Comparison of ENCODE assay signal across 4 worm cellular contexts in genomic region chrIV:1419795-1420509, ce11.
A peak's percentile ranks its signal among the peaks of the same experiment; 100 is the strongest.
TF ChIP-seq lines count a peak whose summit lies in the region.

TSS of gene Y77E11A.7 (minus strand) at chrIV:1419849.

TF ChIP-seq in whole organism, L2 larva, 48 proteins besides CTCF, POLR2A, EP300 and RAD21 (continued from another document):
- peak; percentile 74 for TF ChIP-seq R02D3.7 (tag; optimal IDR thresholded peaks at IDR 0.05; lab: Kevin White, UChicago)
- peak; percentile 43 for TF ChIP-seq nhr-21 (tag; optimal IDR thresholded peaks at IDR 0.05; lab: Kevin White, UChicago)
- TF ChIP-seq ceh-82 (tag; optimal IDR thresholded peaks at IDR 0.05; lab: Kevin White, UChicago), result peak; percentile 56
- no peak for TF ChIP-seq sma-9 (GFP tag; optimal IDR thresholded peaks at IDR 0.05; lab: Kevin White, UChicago)
- TF ChIP-seq sma-9 (tag; optimal IDR thresholded peaks at IDR 0.05; lab: Kevin White, UChicago), result no peak
- peak; percentile 84 for TF ChIP-seq fos-1 (tag; optimal IDR thresholded peaks at IDR 0.05; lab: Kevin White, UChicago)
- TF ChIP-seq nhr-12 (tag; optimal IDR thresholded peaks at IDR 0.05; lab: Kevin White, UChicago), result no peak
- TF ChIP-seq ztf-4 (tag; optimal IDR thresholded peaks at IDR 0.05; lab: Kevin White, UChicago), result no peak
- peak; percentile 31 for TF ChIP-seq skn-1 (tag; optimal IDR thresholded peaks at IDR 0.05; lab: Kevin White, UChicago)
- TF ChIP-seq unc-39 (tag; optimal IDR thresholded peaks at IDR 0.05; lab: Kevin White, UChicago), result no peak
- TF ChIP-seq nhr-237 (tag; optimal IDR thresholded peaks at IDR 0.05; lab: Kevin White, UChicago), result no peak
- peak; percentile 80 for TF ChIP-seq gmeb-1 (tag; optimal IDR thresholded peaks at IDR 0.05; lab: Kevin White, UChicago)
- no peak for TF ChIP-seq ztf-1 (GFP tag; conservative IDR thresholded peaks at IDR 0.05; lab: Robert Waterston, UW)
- TF ChIP-seq nhr-25 (tag; optimal IDR thresholded peaks at IDR 0.05; lab: Kevin White, UChicago), result peak; percentile 81
- TF ChIP-seq lin-13 (GFP tag; optimal IDR thresholded peaks at IDR 0.05; lab: Kevin White, UChicago), result peak; percentile 97
- peak; percentile 40 for TF ChIP-seq ZK546.5 (tag; optimal IDR thresholded peaks at IDR 0.05; lab: Kevin White, UChicago)
- no peak for TF ChIP-seq nhr-77 (tag; optimal IDR thresholded peaks at IDR 0.05; lab: Kevin White, UChicago)
- TF ChIP-seq elt-3 (tag; optimal IDR thresholded peaks at IDR 0.05; lab: Kevin White, UChicago), result no peak
- TF ChIP-seq nhr-129 (tag; optimal IDR thresholded peaks at IDR 0.05; lab: Kevin White, UChicago), result peak; percentile 94
- peak; percentile 92 for TF ChIP-seq C34F6.9 (tag; optimal IDR thresholded peaks at IDR 0.05; lab: Kevin White, UChicago)
- TF ChIP-seq crh-2 (tag; optimal IDR thresholded peaks at IDR 0.05; lab: Kevin White, UChicago), result peak; percentile 95
- no peak for TF ChIP-seq mbf-1 (tag; optimal IDR thresholded peaks at IDR 0.05; lab: Kevin White, UChicago)
- peak; percentile 83 for TF ChIP-seq F13H6.1 (tag; optimal IDR thresholded peaks at IDR 0.05; lab: Kevin White, UChicago)
- peak; percentile 59 to 93 for TF ChIP-seq lsy-2 (tag; optimal IDR thresholded peaks at IDR 0.05; lab: Kevin White, UChicago)
- peak; percentile 62 for TF ChIP-seq mab-5 (tag; optimal IDR thresholded peaks at IDR 0.05; lab: Kevin White, UChicago)
- TF ChIP-seq ama-1 (optimal IDR thresholded peaks at IDR 0.05; lab: Kevin White, UChicago), result peak; percentile 32

TF ChIP-seq in whole organism, L4 larva, 104 proteins besides CTCF, POLR2A, EP300 and RAD21 (continued from another document and continues in another):
- TF ChIP-seq hlh-30 (tag; optimal IDR thresholded peaks at IDR 0.05; lab: Kevin White, UChicago; ENCODE audit: insufficient read depth) (peak; percentile 99), nhr-111 (GFP tag; optimal IDR thresholded peaks at IDR 0.05; lab: Kevin White, UChicago) (no peak), F44E2.7 (GFP tag; IDR thresholded peaks at IDR 0.05; lab: Robert Waterston, UW) (no peak), hlh-11 (tag; optimal IDR thresholded peaks at IDR 0.05; lab: Kevin White, UChicago) (peak; percentile 94), T20F7.1 (GFP tag; optimal IDR thresholded peaks at IDR 0.05; lab: Kevin White, UChicago) (no peak), pha-4 (GFP tag; IDR thresholded peaks at IDR 0.05; lab: Robert Waterston, UW) (no peak; the same call in 1 of the 2 replicates), pha-4 (tag; optimal IDR thresholded peaks at IDR 0.05; lab: Kevin White, UChicago) (no peak), ctbp-1 (GFP tag; IDR thresholded peaks at IDR 0.05; lab: Robert Waterston, UW) (no peak), nhr-25 (tag; optimal IDR thresholded peaks at IDR 0.05; lab: Kevin White, UChicago; ENCODE audit: borderline replicate concordance, insufficient read depth) (peak; percentile 58), nhr-10 (tag; optimal IDR thresholded peaks at IDR 0.05; lab: Kevin White, UChicago) (no peak), nhr-76 (tag; optimal IDR thresholded peaks at IDR 0.05; lab: Kevin White, UChicago) (no peak), daf-19 (GFP tag; conservative IDR thresholded peaks at IDR 0.05; lab: Robert Waterston, UW) (no peak), fos-1 (tag; optimal IDR thresholded peaks at IDR 0.05; lab: Kevin White, UChicago) (no peak), mdl-1 (tag; optimal IDR thresholded peaks at IDR 0.05; lab: Kevin White, UChicago) (peak; percentile 72 to 88), jun-1 (tag; optimal IDR thresholded peaks at IDR 0.05; lab: Kevin White, UChicago) (peak; percentile 59), ceh-20 (GFP tag; IDR thresholded peaks at IDR 0.05; lab: Robert Waterston, UW) (peak; percentile 61; the same call in 1 of the 2 replicates), Y5F2A.4 (GFP tag; optimal IDR thresholded peaks at IDR 0.05; lab: Kevin White, UChicago) (no peak), tra-1 (GFP tag; IDR thresholded peaks at IDR 0.05; lab: Robert Waterston, UW) (no peak), ces-1 (GFP tag; optimal IDR thresholded peaks at IDR 0.05; lab: Kevin White, UChicago) (no peak), spr-3 (GFP tag; optimal IDR thresholded peaks at IDR 0.05; lab: Kevin White, UChicago) (no peak), vab-7 (GFP tag; IDR thresholded peaks at IDR 0.05; lab: Robert Waterston, UW) (0 out of 2 replicates have a peak, but pooled peaks have one; percentile 55), ceh-28 (tag; optimal IDR thresholded peaks at IDR 0.05; lab: Kevin White, UChicago) (peak; percentile 39), madf-5 (GFP tag; IDR thresholded peaks at IDR 0.05; lab: Robert Waterston, UW) (0 out of 4 replicates have a peak, but pooled peaks of 1 of the 2 experiments have one; percentile 37), snpc-4 (tag; optimal IDR thresholded peaks at IDR 0.05; lab: Kevin White, UChicago) (no peak), skn-1 (tag; optimal IDR thresholded peaks at IDR 0.05; lab: Kevin White, UChicago) (no peak), gei-8 (GFP tag; optimal IDR thresholded peaks at IDR 0.05; lab: Kevin White, UChicago) (no peak), nhr-6 (tag; optimal IDR thresholded peaks at IDR 0.05; lab: Kevin White, UChicago) (peak; percentile 70), daf-16 (GFP tag; optimal IDR thresholded peaks at IDR 0.05; lab: Kevin White, UChicago) (no peak), daf-16 (tag; optimal IDR thresholded peaks at IDR 0.05; lab: Kevin White, UChicago) (peak; percentile 62), mxl-3 (GFP tag; optimal IDR thresholded peaks at IDR 0.05; lab: Kevin White, UChicago) (peak; percentile 88), mdt-29 (GFP tag; IDR thresholded peaks at IDR 0.05; lab: Robert Waterston, UW) (no peak), duxl-1 (tag; optimal IDR thresholded peaks at IDR 0.05; lab: Kevin White, UChicago; ENCODE audit: poor library complexity) (no peak), zip-2 (tag; optimal IDR thresholded peaks at IDR 0.05; lab: Kevin White, UChicago) (no peak), hmg-1.1 (GFP tag; IDR thresholded peaks at IDR 0.05; lab: Robert Waterston, UW) (peak; percentile 91), nhr-48 (tag; optimal IDR thresholded peaks at IDR 0.05; lab: Kevin White, UChicago) (peak; percentile 26), ceh-32 (tag; optimal IDR thresholded peaks at IDR 0.05; lab: Kevin White, UChicago; ENCODE audit: poor library complexity) (no peak)

TF ChIP-seq in whole organism, late embryonic, 69 proteins besides CTCF, POLR2A, EP300 and RAD21 (continued from another document):
- TF ChIP-seq pros-1 (tag; optimal IDR thresholded peaks at IDR 0.05; lab: Kevin White, UChicago), result peak; percentile 94
- peak; percentile 38 for TF ChIP-seq eyg-1 (tag; optimal IDR thresholded peaks at IDR 0.05; lab: Kevin White, UChicago)
- peak; percentile 81 for TF ChIP-seq ceh-34 (tag; optimal IDR thresholded peaks at IDR 0.05; lab: Kevin White, UChicago)
- peak; percentile 55 for TF ChIP-seq sdc-2 (tag; optimal IDR thresholded peaks at IDR 0.05; lab: Kevin White, UChicago)
- TF ChIP-seq ceh-45 (GFP tag; IDR thresholded peaks at IDR 0.05; lab: Robert Waterston, UW), result peak; percentile 46; the same call in 1 of the 2 replicates
- peak; percentile 58 for TF ChIP-seq ceh-2 (tag; optimal IDR thresholded peaks at IDR 0.05; lab: Kevin White, UChicago)
- TF ChIP-seq tbx-2 (tag; optimal IDR thresholded peaks at IDR 0.05; lab: Kevin White, UChicago), result peak; percentile 93
- peak; percentile 56 for TF ChIP-seq ceh-30 (tag; optimal IDR thresholded peaks at IDR 0.05; lab: Kevin White, UChicago)
- TF ChIP-seq unc-42 (tag; optimal IDR thresholded peaks at IDR 0.05; lab: Kevin White, UChicago), result peak; percentile 94
- TF ChIP-seq sox-2 (GFP tag; IDR thresholded peaks at IDR 0.05; lab: Robert Waterston, UW), result no peak; the same call in 1 of the 2 replicates
- TF ChIP-seq dmd-4 (tag; optimal IDR thresholded peaks at IDR 0.05; lab: Kevin White, UChicago; ENCODE audit: borderline replicate concordance), result no peak
- TF ChIP-seq lim-6 (tag; optimal IDR thresholded peaks at IDR 0.05; lab: Kevin White, UChicago), result peak; percentile 42
- TF ChIP-seq pax-1 (tag; optimal IDR thresholded peaks at IDR 0.05; lab: Kevin White, UChicago), result peak; percentile 66
- TF ChIP-seq mec-3 (tag; optimal IDR thresholded peaks at IDR 0.05; lab: Kevin White, UChicago; ENCODE audit: borderline replicate concordance), result peak; percentile 54
- TF ChIP-seq C38D4.7 (GFP tag; optimal IDR thresholded peaks at IDR 0.05; lab: Kevin White, UChicago), result no peak
- peak; percentile 10 for TF ChIP-seq pqm-1 (tag; optimal IDR thresholded peaks at IDR 0.05; lab: Kevin White, UChicago)
- no peak for TF ChIP-seq Y22D7AL.16 (tag; optimal IDR thresholded peaks at IDR 0.05; lab: Kevin White, UChicago)
- no peak for TF ChIP-seq nhr-11 (tag; optimal IDR thresholded peaks at IDR 0.05; lab: Kevin White, UChicago)
- no peak for TF ChIP-seq ahr-1 (tag; optimal IDR thresholded peaks at IDR 0.05; lab: Kevin White, UChicago)
- no peak for TF ChIP-seq tbx-7 (tag; optimal IDR thresholded peaks at IDR 0.05; lab: Kevin White, UChicago)
- peak; percentile 56 for TF ChIP-seq F13H6.1 (tag; optimal IDR thresholded peaks at IDR 0.05; lab: Kevin White, UChicago)
- TF ChIP-seq dve-1 (tag; optimal IDR thresholded peaks at IDR 0.05; lab: Kevin White, UChicago), result peak; percentile 67
- peak; percentile 18 for TF ChIP-seq ceh-22 (tag; optimal IDR thresholded peaks at IDR 0.05; lab: Kevin White, UChicago)
- TF ChIP-seq T23F11.4 (GFP tag; optimal IDR thresholded peaks at IDR 0.05; lab: Kevin White, UChicago), result peak; percentile 20
- TF ChIP-seq sox-4 (tag; optimal IDR thresholded peaks at IDR 0.05; lab: Kevin White, UChicago), result no peak
- TF ChIP-seq ceh-18 (tag; optimal IDR thresholded peaks at IDR 0.05; lab: Kevin White, UChicago), result peak; percentile 87
- no peak for TF ChIP-seq ceh-19 (GFP tag; optimal IDR thresholded peaks at IDR 0.05; lab: Kevin White, UChicago)
- peak; percentile 61 for TF ChIP-seq ztf-16 (tag; optimal IDR thresholded peaks at IDR 0.05; lab: Kevin White, UChicago)
- TF ChIP-seq ceh-48 (tag; optimal IDR thresholded peaks at IDR 0.05; lab: Kevin White, UChicago), result peak; percentile 49
- no peak for TF ChIP-seq hlh-13 (GFP tag; optimal IDR thresholded peaks at IDR 0.05; lab: Kevin White, UChicago)
- peak; percentile 59 for TF ChIP-seq syd-9 (tag; optimal IDR thresholded peaks at IDR 0.05; lab: Kevin White, UChicago)

TF ChIP-seq in whole organism, mixed stage, embryonic, 35 proteins besides CTCF, POLR2A, EP300 and RAD21 (continued from another document):
- TF ChIP-seq ham-2 (GFP tag; optimal IDR thresholded peaks at IDR 0.05; lab: Kevin White, UChicago) (peak; percentile 15), M03D4.4 (tag; optimal IDR thresholded peaks at IDR 0.05; lab: Kevin White, UChicago) (peak; percentile 23), nhr-76 (tag; optimal IDR thresholded peaks at IDR 0.05; lab: Kevin White, UChicago) (no peak), unc-120 (tag; optimal IDR thresholded peaks at IDR 0.05; lab: Kevin White, UChicago; ENCODE audit: poor library complexity, severe bottlenecking) (peak; percentile 72), sem-2 (GFP tag; optimal IDR thresholded peaks at IDR 0.05; lab: Kevin White, UChicago) (no peak)
